Worm (Caenorhabditis elegans) whole organism, young adult: ENCODE measurements around the gene mod-1.

Source experiments
- B0019.2 ChIP-seq: fragments of 200-800 bp; sonication (Bioruptor generic); conservative IDR thresholded peaks from 2 replicates; pipeline ENCODE4 v1.3.6; 2022; ENCODE audit warnings: missing genetic modification reagents, missing genetic modification characterization, missing compliant biosample characterization
- F22D6.2 ChIP-seq: sonication (generic microtip); optimal IDR thresholded peaks from 2 replicates; lab custom pipeline; 2016; ENCODE audit warnings: mild to moderate bottlenecking, missing genetic modification characterization, missing compliant biosample characterization
- F55B11.4 ChIP-seq: sonication (generic microtip); optimal IDR thresholded peaks from 2 replicates; lab custom pipeline; 2016; ENCODE audit warnings: missing compliant biosample characterization, missing genetic modification characterization, borderline replicate concordance; ENCODE audit not compliant: insufficient read depth
- cebp-2 ChIP-seq: fragments of 200-800 bp; sonication (Bioruptor generic); IDR thresholded peaks from 2 replicates; pipeline ENCODE4 v1.3.6; 2022; ENCODE audit warnings: missing genetic modification characterization, missing compliant biosample characterization
- ceh-100 ChIP-seq: fragments of 200-800 bp; sonication (Bioruptor generic); IDR thresholded peaks from 2 replicates; pipeline ENCODE4 v1.3.6; 2022; ENCODE audit warnings: missing genetic modification reagents, missing genetic modification characterization, missing compliant biosample characterization
- ceh-91 ChIP-seq: fragments of 200-800 bp; sonication (Bioruptor generic); IDR thresholded peaks from 2 replicates; pipeline ENCODE4 v1.3.6; 2022; ENCODE audit warnings: missing genetic modification reagents, missing genetic modification characterization, missing compliant biosample characterization
- die-1 ChIP-seq: sonication (generic microtip); optimal IDR thresholded peaks from 2 replicates; lab custom pipeline; 2016; ENCODE audit warnings: missing genotype, mild to moderate bottlenecking, missing genetic modification characterization, missing compliant biosample characterization
- nfya-1 ChIP-seq: sonication (generic microtip); optimal IDR thresholded peaks from 2 replicates; lab custom pipeline; 2017; ENCODE audit warnings: antibody characterized with exemption, missing compliant biosample characterization, missing genetic modification characterization, borderline replicate concordance; ENCODE audit not compliant: insufficient read depth
- nfyb-1 ChIP-seq: fragments of 200-800 bp; sonication (Bioruptor generic); IDR thresholded peaks from 2 replicates; pipeline ENCODE4 v1.3.6; 2022; ENCODE audit warnings: missing genetic modification reagents, missing genetic modification characterization, missing compliant biosample characterization
- repo-1 ChIP-seq: sonication (generic microtip); optimal IDR thresholded peaks from 2 replicates; lab custom pipeline; 2017; ENCODE audit warnings: mild to moderate bottlenecking, missing genetic modification characterization, missing compliant biosample characterization
- rpc-1 ChIP-seq, 2 experiments: fragments of 150-350 bp in 1 of 2; sonication (generic microtip) in 1 of 2; optimal IDR thresholded peaks; 2 replicates each; lab custom pipeline; 2014 to 2018; ENCODE audit warnings: missing biosample characterization in 1 of 2, missing genetic modification characterization in 1 of 2, missing genetic modification reagents in 1 of 2, missing genotype in 1 of 2
- snpc-4 ChIP-seq, 5 experiments: fragments of 150-350 bp in 1 of 5; sonication (generic microtip) in 4 of 5; optimal IDR thresholded peaks; 2 replicates each; lab custom pipeline; 2014 to 2018; ENCODE audit warnings: missing genetic modification characterization in 5 of 5, missing biosample characterization in 3 of 5, antibody characterized with exemption in 2 of 5, mild to moderate bottlenecking in 2 of 5, missing compliant biosample characterization in 2 of 5, missing genotype in 2 of 5, moderate library complexity in 2 of 5, missing genetic modification reagents in 1 of 5
- sptf-2 ChIP-seq: fragments of 200-800 bp; sonication (Bioruptor generic); optimal IDR thresholded peaks from 2 replicates; lab custom pipeline; 2018; ENCODE audit warnings: mild to moderate bottlenecking, missing genetic modification characterization, missing compliant biosample characterization

DNA sequence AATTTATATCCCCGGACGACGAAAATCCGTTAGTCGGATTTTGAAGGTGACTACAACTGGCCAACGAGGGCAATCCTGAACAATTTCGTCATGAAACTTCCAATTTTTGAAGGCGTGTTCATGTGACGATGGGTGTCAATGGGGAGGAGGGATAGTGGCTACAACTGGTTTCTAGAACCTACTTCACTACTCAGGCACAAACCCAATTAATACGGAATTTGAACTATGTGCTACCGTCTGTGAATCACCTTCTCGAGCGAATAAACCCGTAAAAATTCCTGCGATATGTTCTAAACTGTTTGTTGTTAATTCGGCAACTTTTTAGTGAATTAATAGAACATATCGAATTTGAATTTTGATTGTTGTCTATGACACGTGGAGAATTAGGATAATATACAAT is 13.9 kb upstream of the mod-1 start:
- TF ChIP-seq die-1: no peak
- no peak for TF ChIP-seq F22D6.2
- no peak for TF ChIP-seq rpc-1 (optimal IDR thresholded peaks at IDR 0.05; lab: Kevin White, UChicago)
- no peak for TF ChIP-seq rpc-1 (tag; optimal IDR thresholded peaks at IDR 0.05; lab: Kevin White, UChicago)
- no peak for TF ChIP-seq nfya-1 (tag; lab: Kevin White, UChicago)
- TF ChIP-seq ceh-91 (GFP tag; lab: Robert Waterston, UW): no peak
- no peak for TF ChIP-seq ceh-100 (GFP tag; lab: Robert Waterston, UW)
- TF ChIP-seq cebp-2 (GFP tag; lab: Robert Waterston, UW): no peak
- TF ChIP-seq snpc-4 (GFP tag; optimal IDR thresholded peaks at IDR 0.05; lab: Kevin White, UChicago): no peak
- no peak for TF ChIP-seq snpc-4 (tag; optimal IDR thresholded peaks at IDR 0.05; lab: Kevin White, UChicago)
- TF ChIP-seq sptf-2: no peak
- TF ChIP-seq repo-1: no peak
- no peak for TF ChIP-seq F55B11.4
- TF ChIP-seq B0019.2: no peak
- TF ChIP-seq nfyb-1 (GFP tag; lab: Robert Waterston, UW): no peak
